Fruit fly (Drosophila melanogaster): ENCODE results near the gene Osi13.

- no peak for TF ChIP-seq CG17612 (GFP tag; IDR thresholded peaks at IDR 0.05)
- no peak for TF ChIP-seq CG17328 (GFP tag; IDR thresholded peaks at IDR 0.05)
- TF ChIP-seq Nf-YA (GFP tag; IDR thresholded peaks at IDR 0.05): no peak
Observed at dm6 chr3R:6337397-6337796, 45.9 kb downstream of the Osi13 start.

Measured in whole organism, embryonic.